Fruit fly (Drosophila melanogaster) whole organism, embryonic: ENCODE data around the gene Rcd2.
A peak's percentile ranks its signal among the peaks of the same experiment; 100 is the strongest.

Source experiments
- CG11398 ChIP-seq: fragments of 200-800 bp; sonication (Bioruptor generic); optimal IDR thresholded peaks from 2 replicates; lab custom pipeline; 2016; ENCODE audit warnings: missing biosample characterization, missing genetic modification characterization
- CG11560 ChIP-seq: fragments of 200-800 bp; sonication (Bioruptor generic); IDR thresholded peaks from 3 replicates; pipeline ENCODE4 v1.3.6; 2022; ENCODE audit warnings: missing biosample characterization, missing genetic modification characterization
- CG11696 ChIP-seq: fragments of 200-800 bp; sonication (Bioruptor generic); IDR thresholded peaks from 2 replicates; pipeline ENCODE4 v1.3.6; 2022; ENCODE audit warnings: missing biosample characterization, missing genetic modification characterization
- CG12769 ChIP-seq: fragments of 200-800 bp; sonication (Bioruptor generic); optimal IDR thresholded peaks from 2 replicates; lab custom pipeline; 2019; ENCODE audit warnings: missing biosample characterization, mild to moderate bottlenecking, missing genetic modification characterization, moderate library complexity
- CG13775 ChIP-seq: fragments of 200-800 bp; sonication (Bioruptor generic); optimal IDR thresholded peaks from 3 replicates; lab custom pipeline; 2017; ENCODE audit warnings: missing biosample characterization, mild to moderate bottlenecking, missing genetic modification characterization
- CG14050 ChIP-seq: fragments of 200-800 bp; sonication (Bioruptor generic); IDR thresholded peaks from 3 replicates; pipeline ENCODE4 v1.3.6; 2022; ENCODE audit warnings: missing biosample characterization, missing genetic modification characterization
- CG15696 ChIP-seq: fragments of 200-800 bp; sonication (Bioruptor generic); optimal IDR thresholded peaks from 2 replicates; lab custom pipeline; 2019; ENCODE audit warnings: missing biosample characterization, mild to moderate bottlenecking, missing genetic modification characterization, moderate library complexity
- CG16779 ChIP-seq: fragments of 200-800 bp; sonication (Bioruptor generic); IDR thresholded peaks from 2 replicates; pipeline ENCODE4 v1.3.6; 2022; ENCODE audit warnings: missing biosample characterization, missing genetic modification characterization
- CG16813 ChIP-seq: fragments of 200-800 bp; sonication (Bioruptor generic); IDR thresholded peaks from 3 replicates; pipeline ENCODE4 v1.3.6; 2022; ENCODE audit warnings: missing biosample characterization, missing genetic modification characterization; ENCODE audit not compliant: partially characterized antibody
- CG17829 ChIP-seq: fragments of 200-800 bp; optimal IDR thresholded peaks from 2 replicates; lab custom pipeline; 2019; ENCODE audit warnings: missing biosample characterization, mild to moderate bottlenecking, missing genetic modification characterization, moderate library complexity
- CG2202 ChIP-seq: fragments of 200-800 bp; sonication (Bioruptor generic); optimal IDR thresholded peaks from 2 replicates; lab custom pipeline; 2018; ENCODE audit warnings: missing biosample characterization, mild to moderate bottlenecking, missing genetic modification characterization
- CG2875 ChIP-seq: fragments of 200-800 bp; sonication (Bioruptor generic); optimal IDR thresholded peaks from 2 replicates; lab custom pipeline; 2017; ENCODE audit warnings: missing biosample characterization, mild to moderate bottlenecking, missing genetic modification characterization, missing genetic modification reagents
- CG30431 ChIP-seq: fragments of 200-800 bp; sonication (Bioruptor generic); optimal IDR thresholded peaks from 2 replicates; lab custom pipeline; 2017; ENCODE audit warnings: missing biosample characterization, missing genetic modification characterization
- CG6254 ChIP-seq: fragments of 200-800 bp; sonication (Bioruptor generic); optimal IDR thresholded peaks from 3 replicates; lab custom pipeline; 2017; ENCODE audit warnings: mild to moderate bottlenecking, missing biosample characterization, missing genetic modification reagents, missing genetic modification characterization
- CG6272 ChIP-seq: fragments of 200-800 bp; sonication (Bioruptor generic); IDR thresholded peaks from 2 replicates; pipeline ENCODE4 v1.3.6; 2022; ENCODE audit warnings: missing biosample characterization, missing genetic modification characterization
- CG6654 ChIP-seq: fragments of 200-800 bp; sonication (Bioruptor generic); optimal IDR thresholded peaks from 2 replicates; lab custom pipeline; 2017; ENCODE audit warnings: missing biosample characterization, mild to moderate bottlenecking, missing genetic modification characterization
- CG6765 ChIP-seq: fragments of 200-800 bp; sonication (Bioruptor generic); optimal IDR thresholded peaks from 3 replicates; lab custom pipeline; 2017; ENCODE audit warnings: missing biosample characterization, mild to moderate bottlenecking, missing genetic modification characterization
- CG8924 ChIP-seq: fragments of 200-800 bp; optimal IDR thresholded peaks from 3 replicates; lab custom pipeline; 2019; ENCODE audit warnings: missing biosample characterization, mild to moderate bottlenecking, missing genetic modification characterization, moderate library complexity
- Chrac-16 ChIP-seq: fragments of 200-800 bp; sonication (Bioruptor generic); optimal IDR thresholded peaks from 3 replicates; lab custom pipeline; 2016; ENCODE audit warnings: missing biosample characterization, missing genetic modification characterization
- CrebB ChIP-seq: fragments of 200-800 bp; sonication (Bioruptor generic); optimal IDR thresholded peaks from 3 replicates; lab custom pipeline; 2018; ENCODE audit warnings: missing biosample characterization, mild to moderate bottlenecking, missing genetic modification characterization
- Deaf1 ChIP-seq: fragments of 200-800 bp; optimal IDR thresholded peaks from 3 replicates; lab custom pipeline; 2019; ENCODE audit warnings: missing biosample characterization, mild to moderate bottlenecking, missing genetic modification characterization, moderate library complexity
- Dek ChIP-seq: fragments of 200-800 bp; sonication (Bioruptor generic); optimal IDR thresholded peaks from 3 replicates; lab custom pipeline; 2019; ENCODE audit warnings: missing biosample characterization, mild to moderate bottlenecking, missing genetic modification characterization, moderate library complexity
- HHEX ChIP-seq: fragments of 200-800 bp; sonication (Bioruptor generic); optimal IDR thresholded peaks from 3 replicates; lab custom pipeline; 2017; ENCODE audit warnings: missing biosample characterization, mild to moderate bottlenecking, missing genetic modification characterization, missing genetic modification reagents
- Hand ChIP-seq: fragments of 200-800 bp; sonication (Bioruptor generic); optimal IDR thresholded peaks from 2 replicates; lab custom pipeline; 2017; ENCODE audit warnings: mild to moderate bottlenecking, missing biosample characterization, missing genetic modification reagents, missing genetic modification characterization
- Hey ChIP-seq: fragments of 200-800 bp; sonication (Bioruptor generic); optimal IDR thresholded peaks from 3 replicates; lab custom pipeline; 2018; ENCODE audit warnings: missing biosample characterization, mild to moderate bottlenecking, missing genetic modification characterization
- Kr ChIP-seq: fragments of 200-800 bp; sonication (Bioruptor generic); optimal IDR thresholded peaks from 2 replicates; lab custom pipeline; 2017; ENCODE audit warnings: missing biosample characterization, mild to moderate bottlenecking, missing genetic modification characterization
- Med ChIP-seq: fragments of 200-800 bp; sonication (Bioruptor generic); peaks from one replicate; lab custom pipeline; 2016; ENCODE audit warnings: missing biosample characterization, missing genetic modification characterization, mild to moderate bottlenecking, inconsistent platforms, moderate library complexity
- Oli ChIP-seq: fragments of 200-800 bp; sonication (Bioruptor generic); optimal IDR thresholded peaks from 2 replicates; lab custom pipeline; 2018; ENCODE audit warnings: missing biosample characterization, mild to moderate bottlenecking, missing genetic modification characterization, moderate library complexity
- Taf1 ChIP-seq: fragments of 200-800 bp; sonication (Bioruptor generic); IDR thresholded peaks from 2 replicates; pipeline ENCODE4 v1.3.6; 2022; ENCODE audit warnings: missing biosample characterization, missing genetic modification characterization
- bowl ChIP-seq: fragments of 200-800 bp; sonication (Bioruptor generic); IDR thresholded peaks from 2 replicates; pipeline ENCODE4 v1.3.6; 2022; ENCODE audit warnings: missing biosample characterization, missing genetic modification characterization
- chm ChIP-seq: fragments of 200-800 bp; sonication (Bioruptor generic); IDR thresholded peaks from 2 replicates; pipeline ENCODE4 v1.3.6; 2022; ENCODE audit warnings: missing biosample characterization, missing genetic modification characterization
- ems ChIP-seq: fragments of 200-800 bp; sonication (Bioruptor generic); optimal IDR thresholded peaks from 3 replicates; lab custom pipeline; 2016; ENCODE audit warnings: missing biosample characterization, missing genetic modification characterization
- grn ChIP-seq: fragments of 200-800 bp; sonication (Bioruptor generic); optimal IDR thresholded peaks from 3 replicates; lab custom pipeline; 2017; ENCODE audit warnings: missing biosample characterization, missing genetic modification characterization
- gt ChIP-seq: fragments of 200-800 bp; sonication (Bioruptor generic); IDR thresholded peaks from 2 replicates; pipeline ENCODE4 v1.3.6; 2022; ENCODE audit warnings: missing biosample characterization, missing genetic modification characterization
- h ChIP-seq: fragments of >200 bp; optimal IDR thresholded peaks from 2 replicates; lab custom pipeline; 2017
- hbn ChIP-seq: fragments of 200-800 bp; sonication (Bioruptor generic); IDR thresholded peaks from 2 replicates; pipeline ENCODE4 v1.3.6; 2022; ENCODE audit warnings: missing biosample characterization, missing genetic modification characterization; ENCODE audit not compliant: partially characterized antibody
- kay ChIP-seq: fragments of 200-800 bp; sonication (Bioruptor generic); optimal IDR thresholded peaks from 2 replicates; lab custom pipeline; 2016; ENCODE audit warnings: missing biosample characterization, missing genetic modification characterization
- lola ChIP-seq, 3 experiments: fragments of >200 bp in 2 of 3; fragments of 200-800 bp in 1 of 3; sonication (Bioruptor generic) in 1 of 3; optimal IDR thresholded peaks; 2 replicates each; lab custom pipeline; 2017 to 2019; ENCODE audit warnings: missing biosample characterization in 3 of 3, missing genetic modification characterization in 3 of 3, mild to moderate bottlenecking in 1 of 3, moderate library complexity in 1 of 3
- lov ChIP-seq, 2 experiments: fragments of 200-800 bp in 1 of 2; fragments of >200 bp in 1 of 2; sonication (Bioruptor generic) in 1 of 2; IDR thresholded peaks in 1 of 2; optimal IDR thresholded peaks in 1 of 2; 2 replicates in 1 of 2; 3 replicates in 1 of 2; pipeline versions ENCODE4 v1.3.6 to Lab custom; 2017 to 2022; ENCODE audit warnings: missing biosample characterization in 1 of 2, missing genetic modification characterization in 1 of 2
- mam ChIP-seq: fragments of 200-800 bp; sonication (Bioruptor generic); optimal IDR thresholded peaks from 3 replicates; lab custom pipeline; 2016; ENCODE audit warnings: missing biosample characterization, missing genetic modification characterization
- mld ChIP-seq: fragments of 200-800 bp; sonication (Bioruptor generic); IDR thresholded peaks from 3 replicates; pipeline ENCODE4 v1.3.6; 2022; ENCODE audit warnings: missing biosample characterization, missing genetic modification characterization; ENCODE audit not compliant: partially characterized antibody
- pnt ChIP-seq: fragments of 200-800 bp; sonication (Bioruptor generic); optimal IDR thresholded peaks from 3 replicates; lab custom pipeline; 2016; ENCODE audit warnings: missing biosample characterization, missing genetic modification characterization
- psq ChIP-seq: fragments of 200-800 bp; sonication (Bioruptor generic); optimal IDR thresholded peaks from 2 replicates; lab custom pipeline; 2017; ENCODE audit warnings: missing biosample characterization, missing genetic modification characterization
- repo ChIP-seq: fragments of 200-800 bp; sonication (Bioruptor generic); optimal IDR thresholded peaks from 2 replicates; lab custom pipeline; 2016; ENCODE audit warnings: missing biosample characterization, missing genetic modification characterization
- salm ChIP-seq: fragments of 200-800 bp; sonication (Bioruptor generic); optimal IDR thresholded peaks from 2 replicates; lab custom pipeline; 2018; ENCODE audit warnings: missing biosample characterization, mild to moderate bottlenecking, missing genetic modification characterization
- twi ChIP-seq: fragments of 200-800 bp; optimal IDR thresholded peaks from 2 replicates; lab custom pipeline; 2019; ENCODE audit warnings: missing biosample characterization, mild to moderate bottlenecking, missing genetic modification characterization, moderate library complexity
- tx ChIP-seq: fragments of 200-800 bp; sonication (Bioruptor generic); optimal IDR thresholded peaks from 2 replicates; lab custom pipeline; 2016; ENCODE audit warnings: missing biosample characterization, missing genetic modification characterization
- vfl ChIP-seq: fragments of 200-800 bp; sonication (Bioruptor generic); optimal IDR thresholded peaks from 2 replicates; lab custom pipeline; 2016; ENCODE audit warnings: missing biosample characterization, missing genetic modification characterization
- z ChIP-seq: fragments of 200-800 bp; sonication (Bioruptor generic); IDR thresholded peaks from 3 replicates; pipeline ENCODE4 v1.3.6; 2022; ENCODE audit warnings: missing biosample characterization, missing genetic modification characterization

Gene Rcd2

DNA sequence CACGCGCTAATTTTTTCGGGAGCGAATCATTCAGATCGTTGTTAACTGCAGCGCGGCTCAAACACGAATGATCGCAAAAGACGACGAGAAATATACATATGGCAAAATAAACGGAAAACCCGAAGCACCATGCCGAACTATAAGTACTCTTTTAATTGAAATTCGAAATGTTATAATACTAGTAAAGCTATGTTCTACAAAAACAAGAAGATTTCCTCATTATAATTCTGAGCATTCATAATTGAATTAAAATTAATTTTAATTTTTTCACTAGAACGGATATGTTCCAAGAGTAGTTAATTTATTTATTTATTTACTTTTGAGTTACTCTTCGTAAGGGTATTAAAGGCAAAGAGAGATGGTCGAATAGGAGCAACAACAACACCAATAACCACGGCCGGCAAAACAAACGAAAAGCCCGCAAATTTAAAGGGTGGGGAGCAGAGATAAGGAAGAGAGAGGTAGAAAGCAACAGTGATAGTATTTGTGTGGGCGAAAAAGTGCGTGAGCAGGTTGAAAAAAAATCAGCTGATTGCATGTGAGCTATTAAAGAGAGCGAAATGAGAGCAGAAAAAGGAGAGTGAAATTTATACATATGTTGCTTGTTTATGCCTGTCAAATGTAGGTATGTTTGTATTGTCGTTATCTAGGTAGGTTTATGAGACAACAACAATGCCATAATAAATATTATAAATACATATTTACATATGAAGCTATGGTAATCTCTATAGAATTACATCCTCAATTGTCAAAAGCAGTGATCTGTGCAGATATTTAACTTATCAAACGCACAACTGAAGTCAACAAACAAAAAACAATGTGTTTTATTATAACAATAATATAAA lies 46.6 kb downstream of the Rcd2 start (continued):
- TF ChIP-seq kay (GFP tag; lab: Kevin White, UChicago), result no peak
- TF ChIP-seq gt (GFP tag; lab: Robert Waterston, UW), result no peak
- no peak for TF ChIP-seq z (GFP tag; lab: Robert Waterston, UW)
- no peak for TF ChIP-seq repo (GFP tag; lab: Kevin White, UChicago)
- peak; percentile 41 for TF ChIP-seq vfl
- no peak for TF ChIP-seq CG11560 (tag; lab: Robert Waterston, UW)
- no peak for TF ChIP-seq CG2875 (GFP tag; lab: Kevin White, UChicago)
- TF ChIP-seq h (lab: Kevin White, UChicago), result no peak
- TF ChIP-seq Hey, result no peak
- peak; percentile 35 for TF ChIP-seq CG15696
- TF ChIP-seq CG8924 (tag; lab: Kevin White, UChicago), result peak; percentile 84
- TF ChIP-seq CG2202 (tag; lab: Kevin White, UChicago), result no peak
- peak; percentile 43 for TF ChIP-seq CG6254 (GFP tag; lab: Kevin White, UChicago)
- TF ChIP-seq CG16779, result no peak
- TF ChIP-seq CrebB (tag; lab: Kevin White, UChicago), result peak; percentile 28
- no peak for TF ChIP-seq pnt (GFP tag; lab: Kevin White, UChicago)
- peak; percentile 38; the same call in 1 of the 2 replicates for TF ChIP-seq chm (GFP tag; lab: Robert Waterston, UW)
- TF ChIP-seq CG6272 (GFP tag; lab: Robert Waterston, UW), result no peak
- TF ChIP-seq Med, result peak; percentile 86
- peak; percentile 5 for TF ChIP-seq twi (tag; lab: Kevin White, UChicago)
- TF ChIP-seq CG11696 (GFP tag; lab: Robert Waterston, UW), result peak; percentile 59
- no peak for TF ChIP-seq bowl (GFP tag; lab: Robert Waterston, UW)
- TF ChIP-seq HHEX (GFP tag; lab: Kevin White, UChicago), result peak; percentile 72
- no peak for TF ChIP-seq CG16813 (GFP tag; lab: Robert Waterston, UW)
- TF ChIP-seq ems, result peak; percentile 20
- no peak for TF ChIP-seq mld (GFP tag; lab: Robert Waterston, UW)
- no peak for TF ChIP-seq hbn (GFP tag; lab: Robert Waterston, UW)
- peak; percentile 69 for TF ChIP-seq salm (tag; lab: Kevin White, UChicago)
- peak; percentile 78 for TF ChIP-seq Oli (tag; lab: Kevin White, UChicago)
- TF ChIP-seq CG6654, result peak; percentile 10
- no peak for TF ChIP-seq grn (GFP tag; lab: Kevin White, UChicago)
- TF ChIP-seq CG11398 (GFP tag; lab: Kevin White, UChicago), result no peak
- TF ChIP-seq psq (GFP tag; lab: Kevin White, UChicago), result peak; percentile 39
- TF ChIP-seq CG17829, result peak; percentile 70
- peak in 1 of 3 experiments; percentile 20 for TF ChIP-seq lola (GFP tag; optimal IDR thresholded peaks at IDR 0.05; lab: Kevin White, UChicago)
- TF ChIP-seq Kr, result no peak
- TF ChIP-seq Hand (GFP tag; lab: Kevin White, UChicago), result peak; percentile 58
- peak; percentile 56; the same call in 1 of the 2 replicates for TF ChIP-seq Taf1 (GFP tag; lab: Robert Waterston, UW)
- peak; percentile 29 for TF ChIP-seq CG12769 (tag; lab: Kevin White, UChicago)
- TF ChIP-seq lov (optimal IDR thresholded peaks at IDR 0.05; lab: Kevin White, UChicago), result no peak
- TF ChIP-seq lov (GFP tag; IDR thresholded peaks at IDR 0.05; lab: Robert Waterston, UW), result no peak; the same call in 2 of the 3 replicates
- TF ChIP-seq CG6765 (GFP tag; lab: Kevin White, UChicago), result peak; percentile 42
- TF ChIP-seq mam (GFP tag; lab: Kevin White, UChicago), result peak; percentile 55
- no peak for TF ChIP-seq CG30431 (GFP tag; lab: Kevin White, UChicago)
- TF ChIP-seq Dek (tag; lab: Kevin White, UChicago), result peak; percentile 78
- TF ChIP-seq CG13775 (GFP tag; lab: Kevin White, UChicago), result no peak
- TF ChIP-seq CG14050, result peak; percentile 67
- TF ChIP-seq Deaf1 (tag; lab: Kevin White, UChicago), result peak; percentile 74
- TF ChIP-seq tx, result no peak
- TF ChIP-seq Chrac-16 (GFP tag; lab: Kevin White, UChicago), result peak; percentile 70
